Worm (Caenorhabditis elegans) whole organism, early embryonic: ENCODE data around the gene snpc-1.2.

Source experiments
- B0310.2 ChIP-seq: sonication (generic microtip); optimal IDR thresholded peaks from 2 replicates; lab custom pipeline; 2016; ENCODE audit warnings: mild to moderate bottlenecking, missing genetic modification characterization, missing compliant biosample characterization
- F13C5.2 ChIP-seq: sonication (generic microtip); optimal IDR thresholded peaks from 2 replicates; lab custom pipeline; 2017; ENCODE audit warnings: mild to moderate bottlenecking, missing genetic modification characterization, inconsistent platforms, missing compliant biosample characterization
- aly-1 ChIP-seq: sonication (generic microtip); optimal IDR thresholded peaks from 2 replicates; lab custom pipeline; 2016; ENCODE audit warnings: missing genetic modification characterization, missing compliant biosample characterization
- ama-1 ChIP-seq: fragments of 150-350 bp; optimal IDR thresholded peaks from 2 replicates; lab custom pipeline; 2014
- ceh-13 ChIP-seq: fragments of 200-800 bp; sonication (Bioruptor generic); optimal IDR thresholded peaks from 2 replicates; lab custom pipeline; 2018; ENCODE audit warnings: mild to moderate bottlenecking, missing genetic modification characterization, missing compliant biosample characterization
- ceh-36 ChIP-seq: sonication (generic microtip); optimal IDR thresholded peaks from 2 replicates; lab custom pipeline; 2016; ENCODE audit warnings: missing genetic modification characterization, inconsistent platforms, missing compliant biosample characterization
- ets-7 ChIP-seq: sonication (generic microtip); optimal IDR thresholded peaks from 2 replicates; lab custom pipeline; 2016; ENCODE audit warnings: missing genotype, missing genetic modification characterization, missing compliant biosample characterization
- flt-1 ChIP-seq: fragments of 200-800 bp; sonication (Bioruptor generic); IDR thresholded peaks from 2 replicates; pipeline ENCODE4 v1.3.6; 2022; ENCODE audit warnings: missing genetic modification characterization, missing compliant biosample characterization
- hmbx-1 ChIP-seq: sonication (generic microtip); optimal IDR thresholded peaks from 2 replicates; lab custom pipeline; 2016; ENCODE audit warnings: mild to moderate bottlenecking, missing genetic modification characterization, missing compliant biosample characterization
- hmg-4 ChIP-seq: fragments of 200-800 bp; sonication (Bioruptor generic); optimal IDR thresholded peaks from 2 replicates; lab custom pipeline; 2018; ENCODE audit warnings: mild to moderate bottlenecking, missing genetic modification characterization, missing compliant biosample characterization
- hnd-1 ChIP-seq: sonication (generic microtip); optimal IDR thresholded peaks from 2 replicates; lab custom pipeline; 2016; ENCODE audit warnings: missing genetic modification characterization, missing compliant biosample characterization
- pes-1 ChIP-seq: fragments of 200-800 bp; sonication (Bioruptor generic); IDR thresholded peaks from 2 replicates; pipeline ENCODE4 v1.3.6; 2022; ENCODE audit warnings: missing genetic modification reagents, missing genetic modification characterization, missing compliant biosample characterization
- scrt-1 ChIP-seq: fragments of 200-800 bp; sonication (Bioruptor generic); IDR thresholded peaks from 2 replicates; pipeline ENCODE4 v1.3.6; 2022; ENCODE audit warnings: missing genetic modification characterization, missing compliant biosample characterization
- sea-1 ChIP-seq: fragments of 200-800 bp; sonication (Bioruptor generic); conservative IDR thresholded peaks from 2 replicates; pipeline ENCODE4 v1.3.6; 2022; ENCODE audit warnings: missing genetic modification characterization, missing compliant biosample characterization
- tbx-11 ChIP-seq: fragments of 200-800 bp; sonication (Bioruptor generic); IDR thresholded peaks from 2 replicates; pipeline ENCODE4 v1.3.6; 2022; ENCODE audit warnings: missing genetic modification characterization, missing compliant biosample characterization
- tbx-37 ChIP-seq: fragments of 200-800 bp; sonication (Bioruptor generic); conservative IDR thresholded peaks from 2 replicates; pipeline ENCODE4 v1.3.6; 2022; ENCODE audit warnings: missing genetic modification reagents, missing genetic modification characterization, missing compliant biosample characterization
- tra-4 ChIP-seq: sonication (generic microtip); optimal IDR thresholded peaks from 2 replicates; lab custom pipeline; 2017; ENCODE audit warnings: missing genetic modification characterization, missing compliant biosample characterization

The snpc-1.2 gene

ce11 chrIII:13169464-13169966 lies at the start of gene snpc-1.2, which contains the start of gene Y39E4B.5:
Gene snpc-1.2, minus strand, starts transcription at chrIII:13169541.
Gene Y39E4B.5, plus strand, starts transcription at chrIII:13169916.
- no peak for TF ChIP-seq F13C5.2 (tag; lab: Kevin White, UChicago)
- TF ChIP-seq tra-4 (tag; lab: Kevin White, UChicago): no peak
- no peak for TF ChIP-seq tbx-11 (GFP tag; lab: Robert Waterston, UW)
- no peak for TF ChIP-seq aly-1 (tag; lab: Kevin White, UChicago)
- no peak for TF ChIP-seq ceh-13
- no peak for TF ChIP-seq scrt-1 (GFP tag; lab: Robert Waterston, UW)
- no peak for TF ChIP-seq hmg-4 (GFP tag; lab: Kevin White, UChicago)
- TF ChIP-seq pes-1 (GFP tag; lab: Robert Waterston, UW): no peak
- TF ChIP-seq ceh-36 (tag; lab: Kevin White, UChicago): no peak
- TF ChIP-seq sea-1: no peak
- TF ChIP-seq ets-7 (tag; lab: Kevin White, UChicago): no peak
- TF ChIP-seq flt-1 (GFP tag; lab: Robert Waterston, UW): no peak
- TF ChIP-seq hnd-1 (tag; lab: Kevin White, UChicago): no peak
- no peak for TF ChIP-seq ama-1 (lab: Kevin White, UChicago)
- no peak for TF ChIP-seq B0310.2 (tag; lab: Kevin White, UChicago)
- TF ChIP-seq tbx-37 (GFP tag; lab: Robert Waterston, UW): no peak
- no peak for TF ChIP-seq hmbx-1

- TF ChIP-seq flt-1 (GFP tag; lab: Robert Waterston, UW): no peak
- TF ChIP-seq ets-7 (tag; lab: Kevin White, UChicago): no peak
- TF ChIP-seq hmbx-1: no peak
- no peak for TF ChIP-seq F13C5.2 (tag; lab: Kevin White, UChicago)
- no peak for TF ChIP-seq scrt-1 (GFP tag; lab: Robert Waterston, UW)
- TF ChIP-seq ceh-36 (tag; lab: Kevin White, UChicago): no peak
- no peak for TF ChIP-seq ceh-13
- no peak for TF ChIP-seq sea-1
These were observed 47.2 kb upstream of the snpc-1.2 start for ce11 chrIII:13216488-13217016.

ce11 chrIII:13215682-13216081 lies 46.3 kb upstream of the snpc-1.2 start:
- TF ChIP-seq scrt-1 (GFP tag; lab: Robert Waterston, UW) (no peak), flt-1 (GFP tag; lab: Robert Waterston, UW) (no peak), tra-4 (tag; lab: Kevin White, UChicago) (no peak), hmg-4 (GFP tag; lab: Kevin White, UChicago) (no peak), hnd-1 (tag; lab: Kevin White, UChicago) (no peak), ceh-36 (tag; lab: Kevin White, UChicago) (no peak), B0310.2 (tag; lab: Kevin White, UChicago) (no peak)

- TF ChIP-seq aly-1 (tag; lab: Kevin White, UChicago) (no peak), F13C5.2 (tag; lab: Kevin White, UChicago) (no peak), pes-1 (GFP tag; lab: Robert Waterston, UW) (no peak), hnd-1 (tag; lab: Kevin White, UChicago) (no peak), flt-1 (GFP tag; lab: Robert Waterston, UW) (no peak), ceh-36 (tag; lab: Kevin White, UChicago) (no peak), hmbx-1 (no peak), ama-1 (lab: Kevin White, UChicago) (no peak), tra-4 (tag; lab: Kevin White, UChicago) (no peak), B0310.2 (tag; lab: Kevin White, UChicago) (no peak), ceh-13 (no peak), tbx-37 (GFP tag; lab: Robert Waterston, UW) (no peak), hmg-4 (GFP tag; lab: Kevin White, UChicago) (no peak), sea-1 (no peak)
These were observed 43.8 kb upstream of the snpc-1.2 start for ce11 chrIII:13213111-13213510.

ce11 chrIII:13212366-13212765 lies 43.0 kb upstream of the snpc-1.2 start, which contains the start of gene tsp-3:
Gene tsp-3, plus strand, starts transcription at chrIII:13212666.
- TF ChIP-seq hmg-4 (GFP tag; lab: Kevin White, UChicago): no peak

ce11 chrIII:13208978-13209377 lies 39.6 kb upstream of the snpc-1.2 start:
- no peak for TF ChIP-seq tra-4 (tag; lab: Kevin White, UChicago)
- TF ChIP-seq hnd-1 (tag; lab: Kevin White, UChicago): no peak
- TF ChIP-seq tbx-37 (GFP tag; lab: Robert Waterston, UW): no peak
- no peak for TF ChIP-seq sea-1
- TF ChIP-seq ceh-36 (tag; lab: Kevin White, UChicago): no peak
- no peak for TF ChIP-seq ama-1 (lab: Kevin White, UChicago)
- no peak for TF ChIP-seq tbx-11 (GFP tag; lab: Robert Waterston, UW)
- no peak for TF ChIP-seq flt-1 (GFP tag; lab: Robert Waterston, UW)

- TF ChIP-seq hnd-1 (tag; lab: Kevin White, UChicago): no peak
- TF ChIP-seq scrt-1 (GFP tag; lab: Robert Waterston, UW): no peak
- TF ChIP-seq sea-1: no peak
- TF ChIP-seq ama-1 (lab: Kevin White, UChicago): no peak
- no peak for TF ChIP-seq tra-4 (tag; lab: Kevin White, UChicago)
- TF ChIP-seq hmg-4 (GFP tag; lab: Kevin White, UChicago): no peak
- no peak for TF ChIP-seq F13C5.2 (tag; lab: Kevin White, UChicago)
- TF ChIP-seq flt-1 (GFP tag; lab: Robert Waterston, UW): no peak
- TF ChIP-seq ceh-13: no peak
These were observed 35.3 kb upstream of the snpc-1.2 start, which contains the start of gene Y39E4B.11 for ce11 chrIII:13204682-13205081. Gene Y39E4B.11, plus strand, starts transcription at chrIII:13204982.

- TF ChIP-seq ceh-13 (no peak), hnd-1 (tag; lab: Kevin White, UChicago) (no peak), tbx-37 (GFP tag; lab: Robert Waterston, UW) (no peak), tbx-11 (GFP tag; lab: Robert Waterston, UW) (no peak), ets-7 (tag; lab: Kevin White, UChicago) (no peak), hmbx-1 (no peak), sea-1 (no peak), scrt-1 (GFP tag; lab: Robert Waterston, UW) (no peak), flt-1 (GFP tag; lab: Robert Waterston, UW) (no peak), ama-1 (lab: Kevin White, UChicago) (no peak)
These were observed 32.6 kb upstream of the snpc-1.2 start for ce11 chrIII:13201901-13202300.
